Worm (Caenorhabditis elegans): ENCODE data around the gene F43C1.7.

F43C1.7 gene

ce11 chrIII:4221527-4221926 is 20.8 kb downstream of the F43C1.7 start:
- TF ChIP-seq hlh-1 (tag; optimal IDR thresholded peaks at IDR 0.05) (no peak), sem-2 (GFP tag; optimal IDR thresholded peaks at IDR 0.05) (no peak), lin-13 (tag; optimal IDR thresholded peaks at IDR 0.05) (no peak), ztf-11 (tag; optimal IDR thresholded peaks at IDR 0.05) (no peak), nhr-28 (tag; optimal IDR thresholded peaks at IDR 0.05) (no peak), blmp-1 (tag; optimal IDR thresholded peaks at IDR 0.05) (no peak), flh-1 (GFP tag; optimal IDR thresholded peaks at IDR 0.05) (no peak), elt-3 (tag; optimal IDR thresholded peaks at IDR 0.05) (no peak), ceh-43 (GFP tag; optimal IDR thresholded peaks at IDR 0.05) (no peak), unc-62 (GFP tag; optimal IDR thresholded peaks at IDR 0.05) (no peak), cnd-1 (tag; optimal IDR thresholded peaks at IDR 0.05) (no peak), lsy-2 (tag; optimal IDR thresholded peaks at IDR 0.05) (no peak), mls-2 (tag; optimal IDR thresholded peaks at IDR 0.05) (no peak), ham-2 (GFP tag; optimal IDR thresholded peaks at IDR 0.05) (no peak), elt-1 (tag; optimal IDR thresholded peaks at IDR 0.05; ENCODE audit: borderline replicate concordance, insufficient read depth) (no peak), nhr-237 (tag; optimal IDR thresholded peaks at IDR 0.05) (no peak)

ce11 chrIII:4220864-4221263 is 21.5 kb downstream of the F43C1.7 start:
- TF ChIP-seq unc-62 (GFP tag; optimal IDR thresholded peaks at IDR 0.05) (no peak), nhr-76 (tag; optimal IDR thresholded peaks at IDR 0.05) (no peak), tbx-8 (GFP tag; optimal IDR thresholded peaks at IDR 0.05) (no peak), hlh-1 (tag; optimal IDR thresholded peaks at IDR 0.05) (no peak), unc-120 (tag; optimal IDR thresholded peaks at IDR 0.05; ENCODE audit: poor library complexity, severe bottlenecking) (no peak), pha-4 (tag; optimal IDR thresholded peaks at IDR 0.05) (no peak), ztf-11 (tag; optimal IDR thresholded peaks at IDR 0.05) (no peak), lin-32 (GFP tag; optimal IDR thresholded peaks at IDR 0.05) (no peak), nhr-12 (tag; optimal IDR thresholded peaks at IDR 0.05) (no peak), mab-5 (tag; optimal IDR thresholded peaks at IDR 0.05) (no peak), M03D4.4 (tag; optimal IDR thresholded peaks at IDR 0.05) (no peak), ceh-83 (GFP tag; optimal IDR thresholded peaks at IDR 0.05) (no peak), blmp-1 (tag; optimal IDR thresholded peaks at IDR 0.05) (no peak), cnd-1 (tag; optimal IDR thresholded peaks at IDR 0.05) (no peak), ham-2 (GFP tag; optimal IDR thresholded peaks at IDR 0.05) (no peak), bed-3 (GFP tag; optimal IDR thresholded peaks at IDR 0.05) (no peak), snpc-4 (tag; optimal IDR thresholded peaks at IDR 0.05) (no peak), nhr-237 (tag; optimal IDR thresholded peaks at IDR 0.05) (no peak), sptf-1 (tag; optimal IDR thresholded peaks at IDR 0.05) (no peak)

ce11 chrIII:4210661-4211060 is 31.7 kb downstream of the F43C1.7 start:
- no peak for TF ChIP-seq nhr-12 (tag; optimal IDR thresholded peaks at IDR 0.05)
- no peak for TF ChIP-seq sptf-1 (tag; optimal IDR thresholded peaks at IDR 0.05)
- TF ChIP-seq sem-2 (GFP tag; optimal IDR thresholded peaks at IDR 0.05), result no peak
- no peak for TF ChIP-seq ceh-39 (tag; optimal IDR thresholded peaks at IDR 0.05)
- TF ChIP-seq mab-5 (tag; optimal IDR thresholded peaks at IDR 0.05), result no peak
- no peak for TF ChIP-seq lsy-2 (tag; optimal IDR thresholded peaks at IDR 0.05)
- TF ChIP-seq drap-1 (GFP tag; optimal IDR thresholded peaks at IDR 0.05), result no peak
- no peak for TF ChIP-seq lin-13 (tag; optimal IDR thresholded peaks at IDR 0.05)
- TF ChIP-seq ham-2 (GFP tag; optimal IDR thresholded peaks at IDR 0.05), result no peak

ce11 chrIII:4209188-4209587 is 33.2 kb downstream of the F43C1.7 start, which contains the start of gene phlp-2:
TSS of gene phlp-2 (plus strand) at chrIII:4209488.
- TF ChIP-seq snpc-4 (tag; optimal IDR thresholded peaks at IDR 0.05) (no peak), M03D4.4 (tag; optimal IDR thresholded peaks at IDR 0.05) (no peak), elt-1 (tag; optimal IDR thresholded peaks at IDR 0.05; ENCODE audit: borderline replicate concordance, insufficient read depth) (no peak), nhr-2 (tag; optimal IDR thresholded peaks at IDR 0.05) (no peak), lin-13 (tag; optimal IDR thresholded peaks at IDR 0.05) (no peak), mls-2 (tag; optimal IDR thresholded peaks at IDR 0.05) (no peak), ces-1 (GFP tag; optimal IDR thresholded peaks at IDR 0.05) (no peak), ztf-11 (tag; optimal IDR thresholded peaks at IDR 0.05) (no peak), mep-1 (tag; optimal IDR thresholded peaks at IDR 0.05) (no peak), flh-1 (GFP tag; optimal IDR thresholded peaks at IDR 0.05) (no peak), hlh-1 (tag; optimal IDR thresholded peaks at IDR 0.05) (no peak), tbx-8 (GFP tag; optimal IDR thresholded peaks at IDR 0.05) (no peak), drap-1 (GFP tag; optimal IDR thresholded peaks at IDR 0.05) (no peak), zip-8 (tag; optimal IDR thresholded peaks at IDR 0.05) (no peak), ceh-39 (tag; optimal IDR thresholded peaks at IDR 0.05) (no peak), unc-120 (tag; optimal IDR thresholded peaks at IDR 0.05; ENCODE audit: poor library complexity, severe bottlenecking) (no peak)
